Fruit fly (Drosophila melanogaster) S2 (cell line): ENCODE data around the gene Baldspot.

Experiments
- CG8478 ChIP-seq: fragments of >200 bp; optimal IDR thresholded peaks from 2 replicates; lab custom pipeline; 2018
- CTCF ChIP-seq, 2 experiments: fragments of >200 bp; optimal IDR thresholded peaks; 2 replicates each; lab custom pipeline; 2018

DNA sequence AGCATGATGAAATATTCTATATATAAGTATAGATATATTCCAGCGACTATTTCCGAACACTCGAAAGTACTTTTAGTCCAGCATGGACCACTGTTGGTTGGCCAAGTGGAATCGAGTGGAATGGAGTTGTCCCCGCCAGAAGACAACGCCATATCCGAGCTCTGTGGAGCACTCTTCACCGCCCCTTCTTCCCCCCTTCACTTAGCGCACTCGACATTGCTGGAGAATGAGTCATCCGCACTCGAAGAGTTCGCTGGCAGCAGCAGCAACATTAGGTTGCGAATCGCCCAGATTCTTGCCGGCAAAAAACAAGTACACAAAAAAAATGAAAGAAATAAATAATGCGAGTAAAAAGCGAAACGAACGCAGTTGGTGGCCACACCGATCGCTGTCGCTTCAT, 36.7 kb upstream of the Baldspot start:
- TF ChIP-seq CG8478 (lab: Kevin White, UChicago) (no peak), CTCF (optimal IDR thresholded peaks at IDR 0.05; lab: Kevin White, UChicago) (no peak)
